Fruit fly (Drosophila melanogaster): ENCODE measurements around the gene Marf.
A peak's percentile ranks its signal among the peaks of the same experiment; 100 is the strongest.

Marf gene

dm6 chrX:6350213-6350679 is 15.5 kb upstream of the Marf start, which contains the start of the genes ND-B16.6 and kdn:
TSS of gene ND-B16.6 (minus strand) at chrX:6350401.
TSS of gene kdn (plus strand) at chrX:6350629.
- TF ChIP-seq fru (GFP tag; optimal IDR thresholded peaks at IDR 0.05): no peak
- TF ChIP-seq brk (GFP tag; optimal IDR thresholded peaks at IDR 0.05): no peak
- no peak for TF ChIP-seq CG32264 (GFP tag; optimal IDR thresholded peaks at IDR 0.05)
- no peak for TF ChIP-seq OdsH (GFP tag; optimal IDR thresholded peaks at IDR 0.05)
- TF ChIP-seq woc (GFP tag; optimal IDR thresholded peaks at IDR 0.05): no peak
- TF ChIP-seq tai (GFP tag; optimal IDR thresholded peaks at IDR 0.05): no peak
- no peak for TF ChIP-seq Jra (GFP tag; optimal IDR thresholded peaks at IDR 0.05)
- no peak for TF ChIP-seq Hr83 (GFP tag; optimal IDR thresholded peaks at IDR 0.05; ENCODE audit: poor library complexity, severe bottlenecking)
- TF ChIP-seq Abd-B (GFP tag; optimal IDR thresholded peaks at IDR 0.05): no peak
- no peak for TF ChIP-seq br (GFP tag; optimal IDR thresholded peaks at IDR 0.05)
- no peak for TF ChIP-seq psq (GFP tag; optimal IDR thresholded peaks at IDR 0.05)

DNA sequence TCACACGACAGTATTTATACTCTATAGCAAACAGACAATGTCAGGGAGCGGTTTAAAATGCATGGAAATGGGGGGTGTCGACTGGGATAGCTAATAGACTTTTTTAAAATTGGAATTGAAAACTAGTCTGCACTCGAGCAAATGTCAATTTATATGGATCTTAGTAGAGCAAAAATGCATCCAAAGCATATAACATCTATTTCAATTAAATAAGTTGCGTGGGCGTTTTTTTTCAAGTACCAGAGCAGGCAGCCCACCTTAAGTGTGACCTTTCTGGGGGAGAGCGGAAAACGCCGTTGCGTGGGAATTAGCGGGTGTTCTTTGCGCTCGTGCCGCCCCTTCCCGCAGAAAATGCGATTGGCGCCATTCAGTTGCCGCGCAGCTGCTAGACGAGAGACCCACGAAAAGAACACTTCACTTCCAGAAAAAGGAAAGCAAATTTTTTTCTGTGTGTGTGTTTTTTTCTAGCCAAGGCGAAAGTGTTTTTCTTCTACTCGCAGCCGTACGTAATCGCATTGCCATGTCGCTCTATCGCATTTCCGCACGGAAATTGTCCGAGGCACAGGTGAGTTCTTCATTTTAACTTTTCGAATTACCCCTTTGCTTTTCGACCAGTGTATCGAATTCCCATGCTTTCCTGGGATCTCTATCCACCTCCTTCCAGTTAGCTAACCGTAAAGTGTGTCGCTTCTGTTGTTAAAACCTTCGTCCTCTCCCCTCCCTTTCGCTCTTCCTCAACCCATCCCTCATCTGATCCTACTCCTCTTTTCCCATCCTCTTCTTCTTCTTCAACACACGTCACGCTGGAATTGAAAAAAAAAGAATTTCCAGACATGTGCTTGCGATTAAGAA is 13.6 kb upstream of the Marf start:
- TF ChIP-seq foxo (GFP tag; optimal IDR thresholded peaks at IDR 0.05) (peak in 1 of 2 experiments; percentile 11), ey (GFP tag; optimal IDR thresholded peaks at IDR 0.05) (no peak), HLH106 (tag; optimal IDR thresholded peaks at IDR 0.05) (peak; percentile 11), psq (GFP tag; optimal IDR thresholded peaks at IDR 0.05) (peak; percentile 30), OdsH (GFP tag; optimal IDR thresholded peaks at IDR 0.05) (peak; percentile 39), Sp1 (GFP tag; optimal IDR thresholded peaks at IDR 0.05) (peak; percentile 11), GATAd (GFP tag; optimal IDR thresholded peaks at IDR 0.05) (no peak), br (GFP tag; optimal IDR thresholded peaks at IDR 0.05) (peak; percentile 14), sv (GFP tag; optimal IDR thresholded peaks at IDR 0.05) (peak; percentile 46), Myc (optimal IDR thresholded peaks at IDR 0.05) (peak; percentile 20), Rel (GFP tag; optimal IDR thresholded peaks at IDR 0.05) (no peak), Rel (tag; optimal IDR thresholded peaks at IDR 0.05) (peak; percentile 28), h (GFP tag; optimal IDR thresholded peaks at IDR 0.05) (peak; percentile 43), Dif (GFP tag; optimal IDR thresholded peaks at IDR 0.05; ENCODE audit: partially characterized antibody) (peak; percentile 42), rgr (GFP tag; optimal IDR thresholded peaks at IDR 0.05) (peak; percentile 14), Mio (GFP tag; optimal IDR thresholded peaks at IDR 0.05) (no peak), pan (optimal IDR thresholded peaks at IDR 0.05) (no peak), fru (GFP tag; optimal IDR thresholded peaks at IDR 0.05) (peak; percentile 22), dsf (GFP tag; optimal IDR thresholded peaks at IDR 0.05; ENCODE audit: borderline replicate concordance) (no peak)

DNA sequence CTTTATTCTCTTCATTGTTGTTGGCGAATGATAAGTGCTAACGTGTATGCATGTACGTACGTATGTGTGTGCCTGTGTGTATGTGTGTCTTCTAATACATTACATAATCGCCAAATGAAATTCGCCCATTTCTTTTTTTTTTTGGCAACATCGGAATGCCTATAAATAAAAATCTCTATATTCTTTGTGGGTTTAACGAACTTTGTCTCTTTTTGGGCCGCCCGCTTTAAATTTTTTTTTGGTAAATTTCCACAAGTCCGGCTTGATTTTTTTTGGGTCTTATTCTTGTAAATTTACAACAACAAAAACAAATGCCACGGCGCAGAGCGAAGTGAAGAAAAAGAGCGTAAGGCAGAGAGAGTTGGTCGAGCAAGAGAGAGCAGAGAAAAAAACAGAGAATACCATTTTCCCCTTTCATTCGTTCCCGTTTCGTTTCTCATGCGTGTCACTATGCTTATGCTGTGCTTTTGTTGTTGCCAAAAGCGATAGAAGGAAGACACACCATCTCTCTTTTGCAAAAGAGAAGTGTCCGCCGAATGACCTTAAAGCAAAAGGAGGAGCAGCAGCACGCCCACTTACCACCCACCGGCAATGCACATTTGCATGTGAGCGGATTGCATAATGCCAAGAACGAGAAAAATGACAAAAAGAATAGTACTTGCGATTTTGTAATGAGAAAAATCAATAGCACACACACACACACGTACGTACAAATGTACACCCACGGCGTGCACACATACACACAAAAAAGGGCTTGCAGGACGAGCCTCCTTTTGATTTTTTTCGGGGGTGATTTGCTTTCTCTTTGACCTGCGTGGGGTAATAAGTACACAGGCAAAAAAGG is 12.8 kb upstream of the Marf start:
- no peak for TF ChIP-seq woc (GFP tag; optimal IDR thresholded peaks at IDR 0.05)
- no peak for TF ChIP-seq brk (GFP tag; optimal IDR thresholded peaks at IDR 0.05)
- TF ChIP-seq Jra (GFP tag; optimal IDR thresholded peaks at IDR 0.05): no peak
- no peak for TF ChIP-seq Dfd (GFP tag; optimal IDR thresholded peaks at IDR 0.05)
- peak in 1 of 2 experiments; percentile 49 for TF ChIP-seq dl (GFP tag; optimal IDR thresholded peaks at IDR 0.05; ENCODE audit: insufficient read depth in 1 of 2, partially characterized antibody in 2 of 2)
- TF ChIP-seq Sp1 (GFP tag; optimal IDR thresholded peaks at IDR 0.05): no peak
- TF ChIP-seq lola (GFP tag; optimal IDR thresholded peaks at IDR 0.05): no peak
- TF ChIP-seq jim (GFP tag; optimal IDR thresholded peaks at IDR 0.05): no peak
- peak; percentile 43 for TF ChIP-seq Dif (GFP tag; optimal IDR thresholded peaks at IDR 0.05; ENCODE audit: partially characterized antibody)
- TF ChIP-seq GATAd (GFP tag; optimal IDR thresholded peaks at IDR 0.05): no peak
- TF ChIP-seq tai (GFP tag; optimal IDR thresholded peaks at IDR 0.05): peak; percentile 10
- TF ChIP-seq dmrt93B (GFP tag; optimal IDR thresholded peaks at IDR 0.05): no peak
- peak; percentile 24 for TF ChIP-seq sage (GFP tag; optimal IDR thresholded peaks at IDR 0.05)
- TF ChIP-seq Myc (optimal IDR thresholded peaks at IDR 0.05): no peak
- TF ChIP-seq CG9705 (GFP tag; optimal IDR thresholded peaks at IDR 0.05): no peak
- TF ChIP-seq OdsH (GFP tag; optimal IDR thresholded peaks at IDR 0.05): no peak
- no peak for TF ChIP-seq usp (GFP tag; optimal IDR thresholded peaks at IDR 0.05)
- no peak for TF ChIP-seq Rel (GFP tag; optimal IDR thresholded peaks at IDR 0.05)
- no peak for TF ChIP-seq Rel (tag; optimal IDR thresholded peaks at IDR 0.05)

Measured in whole organism, wandering third instar larva.